Worm (Caenorhabditis elegans) whole organism, L2 larva: ENCODE measurements around the gene F43E12.1.
A peak's percentile ranks its signal among the peaks of the same experiment; 100 is the strongest.

Source experiments
- C34F6.9 ChIP-seq: fragments of 150-350 bp; optimal IDR thresholded peaks from 2 replicates; lab custom pipeline; 2014; ENCODE audit warnings: missing biosample characterization, missing genetic modification characterization
- F13H6.1 ChIP-seq: sonication (generic microtip); optimal IDR thresholded peaks from 2 replicates; lab custom pipeline; 2016; ENCODE audit warnings: missing genetic modification characterization, missing compliant biosample characterization
- alr-1 ChIP-seq: fragments of 150-350 bp; optimal IDR thresholded peaks from 2 replicates; lab custom pipeline; 2014; ENCODE audit warnings: missing biosample characterization, missing genetic modification characterization
- blmp-1 ChIP-seq: sonication (generic microtip); optimal IDR thresholded peaks from 2 replicates; lab custom pipeline; 2017; ENCODE audit warnings: missing genetic modification characterization, mild to moderate bottlenecking, missing compliant biosample characterization, antibody characterized with exemption, moderate library complexity; ENCODE audit not compliant: insufficient read depth
- ceh-16 ChIP-seq: fragments of 150-350 bp; optimal IDR thresholded peaks from 2 replicates; lab custom pipeline; 2014; ENCODE audit warnings: missing biosample characterization, missing genetic modification characterization
- ceh-82 ChIP-seq: fragments of 150-350 bp; optimal IDR thresholded peaks from 2 replicates; lab custom pipeline; 2014; ENCODE audit warnings: missing biosample characterization, missing genetic modification characterization
- crh-2 ChIP-seq: sonication (generic microtip); optimal IDR thresholded peaks from 2 replicates; lab custom pipeline; 2017; ENCODE audit warnings: missing biosample characterization, missing genetic modification characterization
- dmd-4 ChIP-seq: sonication (generic microtip); optimal IDR thresholded peaks from 2 replicates; lab custom pipeline; 2017; ENCODE audit warnings: missing biosample characterization, missing genetic modification characterization
- fos-1 ChIP-seq: fragments of 150-350 bp; optimal IDR thresholded peaks from 2 replicates; lab custom pipeline; 2014; ENCODE audit warnings: missing biosample characterization, missing genetic modification characterization
- gmeb-1 ChIP-seq: fragments of 150-350 bp; optimal IDR thresholded peaks from 2 replicates; lab custom pipeline; 2014; ENCODE audit warnings: missing biosample characterization, missing genetic modification characterization
- lin-13 ChIP-seq: fragments of 150-350 bp; optimal IDR thresholded peaks from 2 replicates; lab custom pipeline; 2014; ENCODE audit warnings: missing biosample characterization, missing genetic modification reagents, missing genetic modification characterization
- lin-39 ChIP-seq: fragments of 150-350 bp; optimal IDR thresholded peaks from 2 replicates; lab custom pipeline; 2014; ENCODE audit warnings: missing biosample characterization, missing genetic modification reagents, missing genetic modification characterization
- lsy-2 ChIP-seq, 2 experiments: fragments of 150-350 bp in 1 of 2; sonication (generic microtip) in 1 of 2; optimal IDR thresholded peaks; 2 replicates each; lab custom pipeline; 2014 to 2017; ENCODE audit warnings: missing biosample characterization in 2 of 2, missing genetic modification characterization in 2 of 2
- mbf-1 ChIP-seq: sonication (generic microtip); optimal IDR thresholded peaks from 2 replicates; lab custom pipeline; 2017; ENCODE audit warnings: missing biosample characterization, missing genetic modification characterization
- mdl-1 ChIP-seq, 2 experiments: fragments of 150-350 bp in 1 of 2; sonication (generic microtip) in 1 of 2; optimal IDR thresholded peaks; 2 replicates each; lab custom pipeline; 2017; ENCODE audit warnings: missing biosample characterization in 2 of 2, missing genetic modification characterization in 2 of 2
- nhr-10 ChIP-seq: sonication (generic microtip); optimal IDR thresholded peaks from 2 replicates; lab custom pipeline; 2017; ENCODE audit warnings: missing biosample characterization, missing genetic modification characterization
- nhr-11 ChIP-seq: fragments of 150-350 bp; optimal IDR thresholded peaks from 2 replicates; lab custom pipeline; 2014; ENCODE audit warnings: missing biosample characterization, missing genetic modification characterization
- nhr-12 ChIP-seq: fragments of 150-350 bp; optimal IDR thresholded peaks from 2 replicates; lab custom pipeline; 2014; ENCODE audit warnings: missing biosample characterization, missing genetic modification characterization
- nhr-129 ChIP-seq: fragments of 150-350 bp; optimal IDR thresholded peaks from 2 replicates; lab custom pipeline; 2014; ENCODE audit warnings: missing biosample characterization, missing genetic modification characterization
- nhr-21 ChIP-seq: fragments of 150-350 bp; optimal IDR thresholded peaks from 2 replicates; lab custom pipeline; 2014; ENCODE audit warnings: missing biosample characterization, missing genetic modification characterization
- nhr-237 ChIP-seq: fragments of 150-350 bp; optimal IDR thresholded peaks from 2 replicates; lab custom pipeline; 2014; ENCODE audit warnings: missing biosample characterization, missing genetic modification characterization
- sem-4 ChIP-seq: fragments of 150-350 bp; optimal IDR thresholded peaks from 2 replicates; lab custom pipeline; 2014; ENCODE audit warnings: missing biosample characterization, missing genetic modification reagents, missing genetic modification characterization
- skn-1 ChIP-seq: sonication (generic microtip); optimal IDR thresholded peaks from 2 replicates; lab custom pipeline; 2017; ENCODE audit warnings: missing biosample characterization, missing genetic modification characterization
- sma-3 ChIP-seq: sonication (generic microtip); optimal IDR thresholded peaks from 2 replicates; lab custom pipeline; 2016; ENCODE audit warnings: missing genetic modification reagents, missing genetic modification characterization, missing compliant biosample characterization
- sma-9 ChIP-seq, 2 experiments: fragments of 150-350 bp in 1 of 2; sonication (generic microtip) in 1 of 2; optimal IDR thresholded peaks; 2 replicates each; lab custom pipeline; 2014 to 2016; ENCODE audit warnings: missing genetic modification characterization in 2 of 2, mild to moderate bottlenecking in 1 of 2, missing biosample characterization in 1 of 2, missing compliant biosample characterization in 1 of 2, missing genetic modification reagents in 1 of 2, moderate library complexity in 1 of 2
- snpc-4 ChIP-seq: fragments of 150-350 bp; optimal IDR thresholded peaks from 2 replicates; lab custom pipeline; 2014; ENCODE audit warnings: missing biosample characterization, missing genetic modification characterization
- ztf-1 ChIP-seq: fragments of 200-800 bp; sonication (Bioruptor generic); conservative IDR thresholded peaks from 2 replicates; pipeline ENCODE4 v1.3.6; 2022; ENCODE audit warnings: missing genetic modification characterization, missing compliant biosample characterization
- ztf-11 ChIP-seq: sonication (generic microtip); optimal IDR thresholded peaks from 2 replicates; lab custom pipeline; 2017; ENCODE audit warnings: missing biosample characterization, missing genetic modification characterization
- ztf-4 ChIP-seq: fragments of 150-350 bp; optimal IDR thresholded peaks from 2 replicates; lab custom pipeline; 2014; ENCODE audit warnings: missing biosample characterization, missing genetic modification characterization

The F43E12.1 gene

DNA sequence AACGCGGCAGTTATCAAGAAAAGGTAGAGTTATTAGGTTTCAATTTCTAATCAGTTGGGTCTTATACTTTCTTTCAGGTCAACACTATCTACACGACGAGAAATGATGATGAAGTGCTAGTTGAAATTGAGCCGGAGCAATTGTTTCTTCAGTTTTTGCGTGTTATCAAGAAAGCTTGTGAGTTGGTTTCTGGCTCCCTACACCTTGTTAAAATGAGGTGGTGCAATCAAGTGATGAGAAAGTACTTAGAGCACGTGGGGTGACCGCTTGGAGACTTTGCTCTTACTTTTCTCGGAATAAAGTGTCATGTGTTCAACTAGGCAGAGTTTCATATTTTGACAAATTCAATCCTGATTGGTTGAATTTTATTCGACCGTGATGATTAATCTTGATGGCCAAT lies 23.0 kb downstream of the F43E12.1 start:
- TF ChIP-seq nhr-129 (tag; lab: Kevin White, UChicago), result peak; percentile 53
- TF ChIP-seq fos-1, result peak; percentile 76
- TF ChIP-seq gmeb-1 (tag; lab: Kevin White, UChicago), result peak; percentile 40
- peak; percentile 54 for TF ChIP-seq sma-9 (GFP tag; optimal IDR thresholded peaks at IDR 0.05; lab: Kevin White, UChicago)
- TF ChIP-seq sma-9 (tag; optimal IDR thresholded peaks at IDR 0.05; lab: Kevin White, UChicago), result no peak
- no peak for TF ChIP-seq mbf-1 (tag; lab: Kevin White, UChicago)
- TF ChIP-seq skn-1 (tag; lab: Kevin White, UChicago), result no peak
- TF ChIP-seq F13H6.1 (tag; lab: Kevin White, UChicago), result peak; percentile 17

DNA sequence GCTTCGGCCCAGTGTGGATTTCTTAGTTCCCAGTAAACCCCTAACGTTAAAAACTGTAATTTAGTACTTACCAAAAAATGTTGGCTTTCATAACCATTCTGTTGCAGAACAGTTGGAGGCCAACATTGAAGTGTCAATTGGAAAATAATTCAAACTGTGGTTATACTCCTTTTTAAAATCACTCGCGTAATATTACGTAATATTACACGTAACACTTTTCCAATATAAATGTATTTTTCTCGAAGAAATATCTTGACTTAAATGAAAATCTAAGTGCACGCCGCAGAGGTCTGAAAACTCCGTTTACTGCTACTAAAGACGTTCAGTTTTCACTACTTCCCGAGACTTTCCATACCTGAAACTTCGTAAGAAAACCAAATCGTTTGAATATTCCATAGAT lies 26.7 kb downstream of the F43E12.1 start:
- no peak for TF ChIP-seq mdl-1 (tag; optimal IDR thresholded peaks at IDR 0.05; lab: Kevin White, UChicago)
- no peak for TF ChIP-seq nhr-10 (tag; lab: Kevin White, UChicago)
- no peak for TF ChIP-seq sem-4
- TF ChIP-seq nhr-129 (tag; lab: Kevin White, UChicago), result no peak
- no peak for TF ChIP-seq crh-2 (tag; lab: Kevin White, UChicago)
- TF ChIP-seq ceh-16 (tag; lab: Kevin White, UChicago), result no peak

DNA sequence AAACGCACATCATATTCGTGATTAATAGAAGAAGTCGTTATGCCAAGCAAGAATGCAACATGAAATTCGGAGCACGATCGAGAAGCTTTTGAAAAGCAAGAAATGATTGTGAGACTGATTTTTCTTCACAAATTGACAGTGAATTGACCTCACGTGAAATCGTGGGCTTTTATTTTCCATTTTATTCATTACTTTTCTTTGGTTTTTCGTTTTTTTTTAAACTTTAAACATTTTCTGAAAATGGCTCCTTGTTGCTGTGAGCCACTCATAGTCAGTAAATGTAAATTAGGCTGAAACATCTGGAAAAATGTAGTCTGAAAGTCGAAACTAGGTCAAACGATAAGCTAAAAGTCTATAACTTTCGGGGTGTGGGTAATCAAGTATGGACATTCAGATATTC lies 27.8 kb downstream of the F43E12.1 start, which contains the start of gene C55B6.5:
Gene C55B6.5, minus strand, starts transcription at position 101 of the 400 bp plus-strand sequence.
- no peak for TF ChIP-seq sem-4
- TF ChIP-seq F13H6.1 (tag; lab: Kevin White, UChicago), result no peak
- no peak for TF ChIP-seq ztf-11 (tag; lab: Kevin White, UChicago)
- no peak for TF ChIP-seq nhr-237 (tag; lab: Kevin White, UChicago)

DNA sequence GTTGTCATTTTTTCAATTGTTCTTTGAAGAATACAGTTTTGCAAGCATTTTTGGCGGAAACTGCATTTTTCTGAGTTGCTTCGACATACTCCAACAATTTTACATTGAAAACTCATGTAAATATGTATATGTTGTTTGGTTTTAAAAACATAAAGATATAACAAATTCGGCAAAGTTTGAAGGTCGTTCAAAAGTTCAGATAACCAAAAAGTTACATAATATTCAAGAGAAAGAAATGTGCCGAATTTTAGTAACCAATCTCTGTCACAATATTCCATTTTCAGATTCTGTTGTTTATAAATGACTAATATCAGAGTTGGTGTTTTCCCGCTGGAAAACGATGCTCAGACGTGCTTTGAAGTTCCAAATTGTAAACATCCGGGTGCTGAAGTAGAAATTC lies 29.0 kb downstream of the F43E12.1 start, which contains the start of gene ZK867.2:
Gene ZK867.2, plus strand, starts transcription at position 301 of the 400 bp plus-strand sequence.
- TF ChIP-seq ztf-4 (tag; lab: Kevin White, UChicago) (no peak), dmd-4 (no peak), snpc-4 (tag; lab: Kevin White, UChicago) (no peak), skn-1 (tag; lab: Kevin White, UChicago) (no peak), nhr-12 (tag; lab: Kevin White, UChicago) (no peak), nhr-10 (tag; lab: Kevin White, UChicago) (no peak)

DNA sequence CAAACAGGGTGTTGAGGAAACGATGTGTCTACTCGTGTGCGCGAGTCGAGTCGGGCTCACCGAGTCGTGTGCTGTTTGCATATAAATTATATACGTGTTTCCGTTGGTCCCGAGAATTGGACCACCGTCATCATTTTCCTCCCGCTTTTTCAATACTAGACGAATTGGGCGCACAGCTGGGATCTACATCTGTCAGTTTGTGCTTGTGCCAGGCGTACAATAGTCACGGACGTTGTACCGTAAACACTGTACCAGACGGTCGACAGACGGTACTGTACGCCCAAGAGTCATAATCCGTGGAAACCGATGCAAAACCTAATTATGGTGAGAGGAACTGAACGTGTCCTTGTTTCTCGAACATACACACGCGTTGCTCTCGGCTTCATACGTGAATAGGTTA lies 31.7 kb downstream of the F43E12.1 start:
- no peak for TF ChIP-seq mdl-1 (tag; optimal IDR thresholded peaks at IDR 0.05; lab: Kevin White, UChicago)
- no peak for TF ChIP-seq nhr-11
- no peak for TF ChIP-seq nhr-21 (tag; lab: Kevin White, UChicago)
- no peak for TF ChIP-seq nhr-129 (tag; lab: Kevin White, UChicago)
- no peak for TF ChIP-seq sem-4
- no peak for TF ChIP-seq ztf-11 (tag; lab: Kevin White, UChicago)
- no peak for TF ChIP-seq ceh-82
- no peak for TF ChIP-seq ceh-16 (tag; lab: Kevin White, UChicago)
- TF ChIP-seq nhr-12 (tag; lab: Kevin White, UChicago), result no peak
- no peak for TF ChIP-seq alr-1 (tag; lab: Kevin White, UChicago)
- TF ChIP-seq lsy-2 (tag; optimal IDR thresholded peaks at IDR 0.05; lab: Kevin White, UChicago), result no peak
- no peak for TF ChIP-seq nhr-10 (tag; lab: Kevin White, UChicago)
- TF ChIP-seq mbf-1 (tag; lab: Kevin White, UChicago), result no peak
- TF ChIP-seq lin-39 (tag; lab: Kevin White, UChicago), result no peak
- TF ChIP-seq F13H6.1 (tag; lab: Kevin White, UChicago), result no peak
- TF ChIP-seq ztf-1 (GFP tag; lab: Robert Waterston, UW), result no peak

DNA sequence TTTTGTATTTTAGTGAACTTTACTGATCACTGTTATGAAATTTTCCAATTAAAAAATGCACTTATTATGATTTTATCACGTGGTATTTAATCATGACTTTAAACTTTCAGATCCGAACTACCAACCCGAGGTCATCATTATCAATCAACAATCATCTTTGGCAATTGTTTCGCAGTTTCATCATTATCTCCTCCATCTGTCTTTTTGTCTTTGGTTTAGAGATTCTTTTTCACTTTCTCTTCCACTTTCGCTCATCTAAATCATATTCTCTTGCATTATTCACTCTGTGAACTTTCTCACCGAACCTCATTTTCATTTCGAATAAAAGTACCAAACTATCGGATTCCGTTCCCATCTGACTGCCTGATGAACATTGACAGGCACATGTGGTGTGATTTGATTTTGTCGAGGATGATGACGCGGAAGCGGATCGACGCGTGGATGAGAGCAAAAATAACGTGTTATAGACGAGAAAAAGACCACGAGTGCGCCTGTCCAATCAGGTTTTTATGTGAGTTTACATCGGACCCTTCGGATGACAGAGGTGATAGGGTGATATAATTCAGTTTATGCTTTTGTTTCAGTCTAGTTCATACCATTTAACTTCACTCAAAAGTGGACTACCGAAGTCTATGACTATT lies 33.1 kb downstream of the F43E12.1 start:
- no peak for TF ChIP-seq sma-3 (GFP tag; lab: Kevin White, UChicago)
- TF ChIP-seq blmp-1 (tag; lab: Kevin White, UChicago), result peak; percentile 93
- peak; percentile 35 for TF ChIP-seq sma-9 (GFP tag; optimal IDR thresholded peaks at IDR 0.05; lab: Kevin White, UChicago)
- no peak for TF ChIP-seq sma-9 (tag; optimal IDR thresholded peaks at IDR 0.05; lab: Kevin White, UChicago)
- peak; percentile 50 for TF ChIP-seq nhr-129 (tag; lab: Kevin White, UChicago)
- no peak for TF ChIP-seq nhr-237 (tag; lab: Kevin White, UChicago)
- TF ChIP-seq C34F6.9 (tag; lab: Kevin White, UChicago), result peak; percentile 10
- no peak for TF ChIP-seq lin-13 (GFP tag; lab: Kevin White, UChicago)
